Worm (Caenorhabditis elegans): Measurements from ENCODE around the gene F52C9.3.

The F52C9.3 gene

ce11 chrIII:5372884-5373283 lies 51.2 kb downstream of the F52C9.3 start:
- TF ChIP-seq elt-3 (tag; optimal IDR thresholded peaks at IDR 0.05): no peak
- TF ChIP-seq ceh-83 (GFP tag; optimal IDR thresholded peaks at IDR 0.05): no peak
- TF ChIP-seq elt-1 (tag; optimal IDR thresholded peaks at IDR 0.05; ENCODE audit: borderline replicate concordance, insufficient read depth): no peak
- TF ChIP-seq unc-120 (tag; optimal IDR thresholded peaks at IDR 0.05; ENCODE audit: poor library complexity, severe bottlenecking): no peak
- TF ChIP-seq unc-39 (tag; optimal IDR thresholded peaks at IDR 0.05): no peak
- no peak for TF ChIP-seq hlh-1 (tag; optimal IDR thresholded peaks at IDR 0.05)
- TF ChIP-seq unc-62 (GFP tag; optimal IDR thresholded peaks at IDR 0.05): no peak
- TF ChIP-seq flh-1 (GFP tag; optimal IDR thresholded peaks at IDR 0.05): no peak
- TF ChIP-seq bed-3 (GFP tag; optimal IDR thresholded peaks at IDR 0.05): no peak
- TF ChIP-seq lin-32 (GFP tag; optimal IDR thresholded peaks at IDR 0.05): no peak
- TF ChIP-seq ceh-43 (GFP tag; optimal IDR thresholded peaks at IDR 0.05): no peak
- no peak for TF ChIP-seq ztf-11 (tag; optimal IDR thresholded peaks at IDR 0.05)
- no peak for TF ChIP-seq ham-2 (GFP tag; optimal IDR thresholded peaks at IDR 0.05)
- no peak for TF ChIP-seq lin-13 (tag; optimal IDR thresholded peaks at IDR 0.05)
- TF ChIP-seq nhr-28 (tag; optimal IDR thresholded peaks at IDR 0.05): no peak
- TF ChIP-seq mls-2 (tag; optimal IDR thresholded peaks at IDR 0.05): no peak
- no peak for TF ChIP-seq sem-2 (GFP tag; optimal IDR thresholded peaks at IDR 0.05)
- no peak for TF ChIP-seq zip-8 (tag; optimal IDR thresholded peaks at IDR 0.05)
- TF ChIP-seq nhr-12 (tag; optimal IDR thresholded peaks at IDR 0.05): no peak
- TF ChIP-seq cnd-1 (tag; optimal IDR thresholded peaks at IDR 0.05): no peak

- no peak for TF ChIP-seq sem-2 (GFP tag; optimal IDR thresholded peaks at IDR 0.05)
- peak; percentile 6 for TF ChIP-seq ces-1 (GFP tag; optimal IDR thresholded peaks at IDR 0.05)
Observed at ce11 chrIII:5373715-5374114, 52.0 kb downstream of the F52C9.3 start.

ce11 chrIII:5375001-5375532 lies 53.4 kb downstream of the F52C9.3 start:
- TF ChIP-seq mls-2 (tag; optimal IDR thresholded peaks at IDR 0.05) (no peak), pha-4 (tag; optimal IDR thresholded peaks at IDR 0.05) (no peak), nhr-2 (tag; optimal IDR thresholded peaks at IDR 0.05) (no peak), lin-32 (GFP tag; optimal IDR thresholded peaks at IDR 0.05) (no peak), ceh-83 (GFP tag; optimal IDR thresholded peaks at IDR 0.05) (no peak), zip-8 (tag; optimal IDR thresholded peaks at IDR 0.05) (no peak), nhr-76 (tag; optimal IDR thresholded peaks at IDR 0.05) (no peak), ztf-11 (tag; optimal IDR thresholded peaks at IDR 0.05) (no peak), sem-2 (GFP tag; optimal IDR thresholded peaks at IDR 0.05) (no peak), bed-3 (GFP tag; optimal IDR thresholded peaks at IDR 0.05) (no peak), ces-1 (GFP tag; optimal IDR thresholded peaks at IDR 0.05) (no peak), sptf-1 (tag; optimal IDR thresholded peaks at IDR 0.05) (no peak), unc-39 (tag; optimal IDR thresholded peaks at IDR 0.05) (no peak), lsy-2 (tag; optimal IDR thresholded peaks at IDR 0.05) (no peak), cnd-1 (tag; optimal IDR thresholded peaks at IDR 0.05) (no peak), elt-1 (tag; optimal IDR thresholded peaks at IDR 0.05; ENCODE audit: borderline replicate concordance, insufficient read depth) (no peak), ham-2 (GFP tag; optimal IDR thresholded peaks at IDR 0.05) (no peak), ceh-39 (tag; optimal IDR thresholded peaks at IDR 0.05) (no peak), mep-1 (tag; optimal IDR thresholded peaks at IDR 0.05) (no peak), ceh-43 (GFP tag; optimal IDR thresholded peaks at IDR 0.05) (no peak)

All from whole organism, mixed stage, embryonic.